Worm (Caenorhabditis elegans) whole organism, L1 larva: ENCODE measurements around the gene C05E4.12.
A peak's percentile ranks its signal among the peaks of the same experiment; 100 is the strongest.

Experiments
- C04F5.9 ChIP-seq: sonication (generic microtip); optimal IDR thresholded peaks from 2 replicates; lab custom pipeline; 2016; ENCODE audit warnings: missing genetic modification characterization, missing compliant biosample characterization
- Y116A8C.19 ChIP-seq: sonication (generic microtip); optimal IDR thresholded peaks from 2 replicates; lab custom pipeline; 2016; ENCODE audit warnings: missing compliant biosample characterization, missing genetic modification characterization, borderline replicate concordance
- alr-1 ChIP-seq: fragments of 200-800 bp; sonication (Bioruptor generic); optimal IDR thresholded peaks from 2 replicates; lab custom pipeline; 2018; ENCODE audit warnings: borderline replicate concordance, mild to moderate bottlenecking, missing genetic modification characterization, missing compliant biosample characterization
- blmp-1 ChIP-seq: fragments of 150-350 bp; optimal IDR thresholded peaks from 2 replicates; lab custom pipeline; 2014; ENCODE audit warnings: missing biosample characterization, missing genetic modification characterization
- ceh-88 ChIP-seq: fragments of 200-800 bp; sonication (Bioruptor generic); IDR thresholded peaks from 2 replicates; pipeline ENCODE4 v1.3.6; 2022; ENCODE audit warnings: missing genetic modification characterization, missing compliant biosample characterization
- dpl-1 ChIP-seq, 3 experiments: fragments of 150-350 bp in 2 of 3; sonication (generic microtip) in 1 of 3; optimal IDR thresholded peaks; 2 replicates each; lab custom pipeline; 2014 to 2017; ENCODE audit warnings: missing biosample characterization in 3 of 3, missing genetic modification characterization in 3 of 3, missing genetic modification reagents in 3 of 3
- efl-1 ChIP-seq, 4 experiments: fragments of 150-350 bp; optimal IDR thresholded peaks in 3 of 4; peaks in 1 of 4; 1 replicate in 1 of 4; 2 replicates in 3 of 4; lab custom pipeline; 2014; ENCODE audit warnings: missing biosample characterization in 2 of 4, missing genetic modification characterization in 2 of 4, missing genetic modification reagents in 2 of 4
- efl-3 ChIP-seq: fragments of 200-800 bp; sonication (Bioruptor generic); optimal IDR thresholded peaks from 2 replicates; lab custom pipeline; 2018; ENCODE audit warnings: mild to moderate bottlenecking, missing genetic modification characterization, missing compliant biosample characterization
- egl-27 ChIP-seq, 2 experiments: fragments of 150-350 bp in 1 of 2; sonication (generic microtip); optimal IDR thresholded peaks; 3 replicates each; lab custom pipeline; 2017 to 2018; ENCODE audit warnings: missing biosample characterization in 2 of 2, missing genetic modification characterization in 2 of 2, missing genetic modification reagents in 2 of 2
- elt-2 ChIP-seq: sonication (generic microtip); optimal IDR thresholded peaks from 2 replicates; lab custom pipeline; 2016; ENCODE audit warnings: missing genetic modification characterization, mild to moderate bottlenecking, inconsistent platforms, missing compliant biosample characterization, missing genetic modification reagents
- ets-5 ChIP-seq: fragments of 200-800 bp; sonication (Bioruptor generic); IDR thresholded peaks from 2 replicates; pipeline ENCODE4 v1.3.6; 2022; ENCODE audit warnings: missing genetic modification characterization, missing compliant biosample characterization
- fkh-10 ChIP-seq: sonication (generic microtip); optimal IDR thresholded peaks from 2 replicates; lab custom pipeline; 2017; ENCODE audit warnings: missing biosample characterization, missing genetic modification reagents, missing genetic modification characterization
- fkh-4 ChIP-seq: sonication (generic microtip); optimal IDR thresholded peaks from 2 replicates; lab custom pipeline; 2016; ENCODE audit warnings: missing compliant biosample characterization, missing genetic modification characterization, borderline replicate concordance
- fkh-8 ChIP-seq: sonication (generic microtip); optimal IDR thresholded peaks from 2 replicates; lab custom pipeline; 2016; ENCODE audit warnings: mild to moderate bottlenecking, missing genetic modification characterization, missing compliant biosample characterization
- fos-1 ChIP-seq: fragments of 150-350 bp; optimal IDR thresholded peaks from 2 replicates; lab custom pipeline; 2014; ENCODE audit warnings: missing biosample characterization, missing genetic modification characterization
- grh-1 ChIP-seq: fragments of 200-800 bp; sonication (Bioruptor generic); IDR thresholded peaks from 2 replicates; pipeline ENCODE4 v1.3.6; 2022; ENCODE audit warnings: missing genetic modification reagents, missing genetic modification characterization, missing compliant biosample characterization
- hlh-17 ChIP-seq: fragments of 200-800 bp; sonication (Bioruptor generic); optimal IDR thresholded peaks from 2 replicates; lab custom pipeline; 2018; ENCODE audit warnings: missing genetic modification characterization, mild to moderate bottlenecking, missing compliant biosample characterization, moderate library complexity, borderline replicate concordance
- hpl-2 ChIP-seq: fragments of 150-350 bp; optimal IDR thresholded peaks from 2 replicates; lab custom pipeline; 2014; ENCODE audit warnings: missing biosample characterization, missing genetic modification reagents, missing genetic modification characterization
- irx-1 ChIP-seq: sonication (generic microtip); optimal IDR thresholded peaks from 2 replicates; lab custom pipeline; 2016; ENCODE audit warnings: missing genetic modification characterization, missing compliant biosample characterization
- isw-1 ChIP-seq: fragments of 200-800 bp; sonication (Bioruptor generic); IDR thresholded peaks from 2 replicates; pipeline ENCODE4 v1.3.6; 2022; ENCODE audit warnings: missing genetic modification characterization, missing compliant biosample characterization
- lin-13 ChIP-seq: fragments of 150-350 bp; optimal IDR thresholded peaks from 2 replicates; lab custom pipeline; 2014; ENCODE audit warnings: missing biosample characterization, missing genetic modification reagents, missing genetic modification characterization
- lin-14 ChIP-seq: fragments of 200-800 bp; sonication (Bioruptor generic); optimal IDR thresholded peaks from 2 replicates; lab custom pipeline; 2018; ENCODE audit warnings: mild to moderate bottlenecking, missing genetic modification characterization, moderate library complexity, missing compliant biosample characterization
- lin-15B ChIP-seq: fragments of 150-350 bp; sonication (generic microtip); optimal IDR thresholded peaks from 3 replicates; lab custom pipeline; 2014; ENCODE audit warnings: missing biosample characterization, missing genetic modification characterization
- lin-35 ChIP-seq, 2 experiments: fragments of 150-350 bp; optimal IDR thresholded peaks; 2 replicates each; lab custom pipeline; 2014; ENCODE audit warnings: missing biosample characterization in 2 of 2, missing genetic modification characterization in 2 of 2, missing genetic modification reagents in 2 of 2
- lin-39 ChIP-seq: fragments of 150-350 bp; optimal IDR thresholded peaks from 2 replicates; lab custom pipeline; 2014; ENCODE audit warnings: missing biosample characterization, missing genetic modification reagents, missing genetic modification characterization
- lir-3 ChIP-seq: sonication (generic microtip); optimal IDR thresholded peaks from 2 replicates; lab custom pipeline; 2016; ENCODE audit warnings: mild to moderate bottlenecking, missing genetic modification characterization, moderate library complexity, missing compliant biosample characterization; ENCODE audit not compliant: poor library complexity
- lsy-2 ChIP-seq, 2 experiments: fragments of 150-350 bp; optimal IDR thresholded peaks; 2 replicates each; lab custom pipeline; 2014; ENCODE audit warnings: missing biosample characterization in 2 of 2, missing genetic modification characterization in 2 of 2
- mef-2 ChIP-seq: fragments of 150-350 bp; optimal IDR thresholded peaks from 2 replicates; lab custom pipeline; 2014; ENCODE audit warnings: missing biosample characterization, missing genetic modification characterization
- mep-1 ChIP-seq: fragments of 150-350 bp; optimal IDR thresholded peaks from 2 replicates; lab custom pipeline; 2014; ENCODE audit warnings: missing biosample characterization, missing genetic modification characterization
- nhr-12 ChIP-seq: sonication (generic microtip); optimal IDR thresholded peaks from 2 replicates; lab custom pipeline; 2017; ENCODE audit warnings: missing biosample characterization, missing genetic modification characterization
- nhr-19 ChIP-seq: fragments of 200-800 bp; sonication (Bioruptor generic); conservative IDR thresholded peaks from 2 replicates; pipeline ENCODE4 v1.3.6; 2022; ENCODE audit warnings: missing genetic modification characterization, missing compliant biosample characterization
- nhr-20 ChIP-seq: sonication (generic microtip); optimal IDR thresholded peaks from 2 replicates; lab custom pipeline; 2016; ENCODE audit warnings: mild to moderate bottlenecking, missing genetic modification characterization, missing compliant biosample characterization
- nhr-71 ChIP-seq: sonication (generic microtip); optimal IDR thresholded peaks from 2 replicates; lab custom pipeline; 2016; ENCODE audit warnings: mild to moderate bottlenecking, missing genetic modification characterization, moderate library complexity, missing compliant biosample characterization
- nhr-76 ChIP-seq: sonication (generic microtip); optimal IDR thresholded peaks from 2 replicates; lab custom pipeline; 2017; ENCODE audit warnings: missing biosample characterization, missing genetic modification characterization
- nhr-77 ChIP-seq: fragments of 150-350 bp; optimal IDR thresholded peaks from 2 replicates; lab custom pipeline; 2014; ENCODE audit warnings: missing biosample characterization, missing genetic modification characterization
- nhr-84 ChIP-seq: sonication (generic microtip); optimal IDR thresholded peaks from 2 replicates; lab custom pipeline; 2017; ENCODE audit warnings: missing biosample characterization, missing genetic modification characterization
- nhr-90 ChIP-seq: sonication (generic microtip); optimal IDR thresholded peaks from 2 replicates; lab custom pipeline; 2016; ENCODE audit warnings: mild to moderate bottlenecking, missing genetic modification characterization, missing compliant biosample characterization; ENCODE audit not compliant: poor library complexity
- pax-3 ChIP-seq: fragments of 200-800 bp; sonication (Bioruptor generic); optimal IDR thresholded peaks from 2 replicates; lab custom pipeline; 2018; ENCODE audit warnings: mild to moderate bottlenecking, missing genetic modification characterization, moderate library complexity, missing compliant biosample characterization
- pqm-1 ChIP-seq: sonication (generic microtip); optimal IDR thresholded peaks from 3 replicates; lab custom pipeline; 2017; ENCODE audit warnings: missing biosample characterization, missing genetic modification characterization
- rnt-1 ChIP-seq: sonication (generic microtip); optimal IDR thresholded peaks from 2 replicates; lab custom pipeline; 2016; ENCODE audit warnings: mild to moderate bottlenecking, missing genetic modification characterization, moderate library complexity, missing compliant biosample characterization
- skn-1 ChIP-seq: fragments of 150-350 bp; optimal IDR thresholded peaks from 2 replicates; lab custom pipeline; 2014; ENCODE audit warnings: missing biosample characterization, missing genetic modification characterization
- snpc-4 ChIP-seq: fragments of 150-350 bp; optimal IDR thresholded peaks from 2 replicates; lab custom pipeline; 2014; ENCODE audit warnings: missing biosample characterization, missing genetic modification characterization
- snu-23 ChIP-seq: sonication (generic microtip); optimal IDR thresholded peaks from 2 replicates; lab custom pipeline; 2016; ENCODE audit warnings: missing genetic modification characterization, missing compliant biosample characterization
- sup-37 ChIP-seq: fragments of 200-800 bp; sonication (Bioruptor generic); optimal IDR thresholded peaks from 2 replicates; lab custom pipeline; 2018; ENCODE audit warnings: mild to moderate bottlenecking, missing genetic modification characterization, missing compliant biosample characterization
- tbx-2 ChIP-seq: sonication (generic microtip); optimal IDR thresholded peaks from 2 replicates; lab custom pipeline; 2016; ENCODE audit warnings: missing genetic modification characterization, missing compliant biosample characterization
- tlp-1 ChIP-seq: fragments of 150-350 bp; optimal IDR thresholded peaks from 2 replicates; lab custom pipeline; 2014; ENCODE audit warnings: missing biosample characterization, missing genetic modification characterization
- unc-130 ChIP-seq: fragments of 150-350 bp; optimal IDR thresholded peaks from 2 replicates; lab custom pipeline; 2017; ENCODE audit warnings: missing biosample characterization, missing genetic modification characterization, inconsistent platforms
- unc-98 ChIP-seq: fragments of 200-800 bp; sonication (Bioruptor generic); IDR thresholded peaks from 2 replicates; pipeline ENCODE4 v1.3.6; 2022; ENCODE audit warnings: missing genetic modification characterization, missing compliant biosample characterization
- vab-15 ChIP-seq: sonication (generic microtip); optimal IDR thresholded peaks from 2 replicates; lab custom pipeline; 2017; ENCODE audit warnings: missing genotype, mild to moderate bottlenecking, missing genetic modification characterization, missing compliant biosample characterization
- xbp-1 ChIP-seq: sonication (generic microtip); optimal IDR thresholded peaks from 2 replicates; lab custom pipeline; 2016; ENCODE audit warnings: missing genetic modification characterization, missing compliant biosample characterization
- zag-1 ChIP-seq: fragments of 150-350 bp; optimal IDR thresholded peaks from 2 replicates; lab custom pipeline; 2014; ENCODE audit warnings: missing biosample characterization, missing genetic modification characterization
- zip-4 ChIP-seq: fragments of 200-800 bp; sonication (Bioruptor generic); optimal IDR thresholded peaks from 2 replicates; lab custom pipeline; 2018; ENCODE audit warnings: mild to moderate bottlenecking, missing genetic modification characterization, moderate library complexity, missing compliant biosample characterization
- ztf-11 ChIP-seq, 2 experiments: sonication (generic microtip); optimal IDR thresholded peaks; 2 replicates each; lab custom pipeline; 2016 to 2017; ENCODE audit warnings: missing genetic modification characterization in 2 of 2, missing biosample characterization in 1 of 2, missing compliant biosample characterization in 1 of 2

Gene C05E4.12

ce11 chrV:777285-777684 is 15.5 kb upstream of the C05E4.12 start, which contains the start of gene R09E12.9 (continued):
- TF ChIP-seq zip-4 (GFP tag; lab: Kevin White, UChicago): no peak
- TF ChIP-seq pqm-1 (tag; lab: Kevin White, UChicago): no peak
- TF ChIP-seq lin-35 (GFP tag; optimal IDR thresholded peaks at IDR 0.05; lab: Kevin White, UChicago): peak; percentile 6 to 57
- no peak for TF ChIP-seq lir-3 (tag; lab: Kevin White, UChicago)
- TF ChIP-seq lin-15B (tag; lab: Kevin White, UChicago): no peak
- no peak for TF ChIP-seq grh-1
- no peak for TF ChIP-seq lsy-2 (tag; optimal IDR thresholded peaks at IDR 0.05; lab: Kevin White, UChicago)
- no peak for TF ChIP-seq irx-1 (tag; lab: Kevin White, UChicago)
- TF ChIP-seq fkh-10 (GFP tag; lab: Kevin White, UChicago): no peak
- peak in 2 of 3 experiments; percentile 24 to 26 for TF ChIP-seq dpl-1 (GFP tag; optimal IDR thresholded peaks at IDR 0.05; lab: Kevin White, UChicago)
- no peak for TF ChIP-seq isw-1 (GFP tag; lab: Robert Waterston, UW)
- TF ChIP-seq nhr-84 (tag; lab: Kevin White, UChicago): no peak
- no peak for TF ChIP-seq rnt-1 (tag; lab: Kevin White, UChicago)
- no peak for TF ChIP-seq skn-1
- peak; percentile 63 for TF ChIP-seq snu-23 (GFP tag; lab: Kevin White, UChicago)
- no peak for TF ChIP-seq C04F5.9 (tag; lab: Kevin White, UChicago)
- TF ChIP-seq nhr-77: peak; percentile 100
- no peak for TF ChIP-seq egl-27 (tag; optimal IDR thresholded peaks at IDR 0.05; lab: Kevin White, UChicago)
- TF ChIP-seq efl-1 (optimal IDR thresholded peaks at IDR 0.05; lab: Kevin White, UChicago): peak; percentile 37 to 39
- peak; percentile 28 to 90 for TF ChIP-seq efl-1 (GFP tag; optimal IDR thresholded peaks at IDR 0.05 in 1 of 2; lab: Kevin White, UChicago)
- no peak for TF ChIP-seq nhr-12 (tag; lab: Kevin White, UChicago)
- no peak for TF ChIP-seq unc-98 (GFP tag; lab: Robert Waterston, UW)
- no peak for TF ChIP-seq lin-39 (tag; lab: Kevin White, UChicago)
- peak; percentile 29 for TF ChIP-seq nhr-90 (tag; lab: Kevin White, UChicago)
- TF ChIP-seq hlh-17 (GFP tag; lab: Kevin White, UChicago): no peak
- no peak for TF ChIP-seq alr-1 (tag; lab: Kevin White, UChicago)
- TF ChIP-seq lin-14 (GFP tag; lab: Kevin White, UChicago): no peak
- TF ChIP-seq tbx-2 (tag; lab: Kevin White, UChicago): no peak
- TF ChIP-seq hpl-2 (GFP tag; lab: Kevin White, UChicago): no peak
- TF ChIP-seq fos-1 (tag; lab: Kevin White, UChicago): no peak
- no peak for TF ChIP-seq fkh-4
- TF ChIP-seq nhr-76 (tag; lab: Kevin White, UChicago): peak; percentile 15
- no peak for TF ChIP-seq zag-1 (tag; lab: Kevin White, UChicago)
- no peak for TF ChIP-seq xbp-1 (tag; lab: Kevin White, UChicago)
- TF ChIP-seq mef-2 (tag; lab: Kevin White, UChicago): no peak
- no peak for TF ChIP-seq mep-1 (tag; lab: Kevin White, UChicago)
- no peak for TF ChIP-seq elt-2
- no peak for TF ChIP-seq ztf-11 (tag; optimal IDR thresholded peaks at IDR 0.05; lab: Kevin White, UChicago)
- TF ChIP-seq Y116A8C.19 (tag; lab: Kevin White, UChicago): no peak
- no peak for TF ChIP-seq ets-5 (GFP tag; lab: Robert Waterston, UW)
- TF ChIP-seq nhr-20 (tag; lab: Kevin White, UChicago): peak; percentile 69
- TF ChIP-seq blmp-1 (tag; lab: Kevin White, UChicago): peak; percentile 36
- TF ChIP-seq pax-3 (tag; lab: Kevin White, UChicago): no peak
- no peak for TF ChIP-seq unc-130 (tag; lab: Kevin White, UChicago)
- no peak for TF ChIP-seq efl-3 (GFP tag; lab: Kevin White, UChicago)
- TF ChIP-seq sup-37 (GFP tag; lab: Kevin White, UChicago): no peak
- peak; percentile 40 for TF ChIP-seq nhr-19 (GFP tag; lab: Robert Waterston, UW)
- no peak for TF ChIP-seq vab-15 (tag; lab: Kevin White, UChicago)
- peak; percentile 45 for TF ChIP-seq nhr-71
- no peak for TF ChIP-seq ceh-88 (GFP tag; lab: Robert Waterston, UW)
- no peak for TF ChIP-seq snpc-4
- TF ChIP-seq tlp-1 (tag; lab: Kevin White, UChicago): no peak
- no peak for TF ChIP-seq lin-13 (GFP tag; lab: Kevin White, UChicago)
- no peak for TF ChIP-seq fkh-8 (tag; lab: Kevin White, UChicago)
